Fruit fly (Drosophila melanogaster) whole organism, pupa: ENCODE data around the gene CG31008.

ENCODE experiments used
- CG10348 ChIP-seq: fragments of 200-800 bp; sonication (Bioruptor generic); IDR thresholded peaks from 2 replicates; pipeline ENCODE4 v1.3.6; 2022; ENCODE audit warnings: missing biosample characterization, missing genetic modification characterization
- CG12605 ChIP-seq: fragments of 200-800 bp; sonication (Bioruptor generic); IDR thresholded peaks from 2 replicates; pipeline ENCODE4 v1.3.6; 2022; ENCODE audit warnings: missing biosample characterization, missing genetic modification characterization
- CG13204 ChIP-seq: fragments of 200-800 bp; sonication (Bioruptor generic); optimal IDR thresholded peaks from 2 replicates; lab custom pipeline; 2018; ENCODE audit warnings: missing biosample characterization, mild to moderate bottlenecking, missing genetic modification characterization, moderate library complexity
- CG14655 ChIP-seq: fragments of 200-800 bp; sonication (Bioruptor generic); optimal IDR thresholded peaks from 3 replicates; lab custom pipeline; 2017; ENCODE audit warnings: mild to moderate bottlenecking, missing biosample characterization, missing genetic modification reagents, missing genetic modification characterization
- CG15710 ChIP-seq: fragments of 200-800 bp; sonication (Bioruptor generic); optimal IDR thresholded peaks from 2 replicates; lab custom pipeline; 2018; ENCODE audit warnings: missing biosample characterization, mild to moderate bottlenecking, missing genetic modification characterization, moderate library complexity
- CG17806 ChIP-seq: fragments of 200-800 bp; sonication (Bioruptor generic); optimal IDR thresholded peaks from 2 replicates; lab custom pipeline; 2018; ENCODE audit warnings: missing biosample characterization, mild to moderate bottlenecking, missing genetic modification characterization, moderate library complexity
- CG32121 ChIP-seq: fragments of 200-800 bp; sonication (Bioruptor generic); IDR thresholded peaks from 2 replicates; pipeline ENCODE4 v1.3.6; 2022; ENCODE audit warnings: missing biosample characterization, missing genetic modification characterization
- CG34367 ChIP-seq: fragments of 200-800 bp; sonication (Bioruptor generic); optimal IDR thresholded peaks from 2 replicates; lab custom pipeline; 2018; ENCODE audit warnings: missing biosample characterization, mild to moderate bottlenecking, missing genetic modification characterization
- CG4496 ChIP-seq: fragments of 200-800 bp; sonication (Bioruptor generic); IDR thresholded peaks from 3 replicates; pipeline ENCODE4 v1.3.6; 2022; ENCODE audit warnings: missing biosample characterization, missing genetic modification characterization
- CG8301 ChIP-seq: fragments of 200-800 bp; sonication (Bioruptor generic); optimal IDR thresholded peaks from 2 replicates; lab custom pipeline; 2018; ENCODE audit warnings: missing biosample characterization, mild to moderate bottlenecking, missing genetic modification characterization
- CG9948 ChIP-seq: fragments of 200-800 bp; sonication (Bioruptor generic); optimal IDR thresholded peaks from 2 replicates; lab custom pipeline; 2018; ENCODE audit warnings: missing biosample characterization, mild to moderate bottlenecking, missing genetic modification characterization, moderate library complexity
- D1 ChIP-seq: fragments of 200-800 bp; sonication (Bioruptor generic); optimal IDR thresholded peaks from 2 replicates; lab custom pipeline; 2018; ENCODE audit warnings: missing biosample characterization, mild to moderate bottlenecking, missing genetic modification characterization, moderate library complexity
- EcR ChIP-seq: fragments of 200-800 bp; sonication (Bioruptor generic); optimal IDR thresholded peaks from 3 replicates; lab custom pipeline; 2019; ENCODE audit warnings: missing biosample characterization, missing genetic modification characterization, mild to moderate bottlenecking, moderate library complexity, missing genetic modification reagents
- Ets98B ChIP-seq: fragments of 200-800 bp; sonication (Bioruptor generic); IDR thresholded peaks from 2 replicates; pipeline ENCODE4 v1.3.6; 2022; ENCODE audit warnings: missing biosample characterization, missing genetic modification characterization
- Pif1A ChIP-seq: fragments of 200-800 bp; sonication (Bioruptor generic); optimal IDR thresholded peaks from 3 replicates; lab custom pipeline; 2016; ENCODE audit warnings: missing biosample characterization, missing genetic modification characterization
- Pif1B ChIP-seq: fragments of 200-800 bp; sonication (Bioruptor generic); optimal IDR thresholded peaks from 3 replicates; lab custom pipeline; 2016; ENCODE audit warnings: missing biosample characterization, missing genetic modification characterization
- Snoo ChIP-seq: fragments of 200-800 bp; sonication (Bioruptor generic); optimal IDR thresholded peaks from 3 replicates; lab custom pipeline; 2017; ENCODE audit warnings: missing biosample characterization, mild to moderate bottlenecking, missing genetic modification characterization, inconsistent platforms
- fd96Ca ChIP-seq: fragments of 200-800 bp; sonication (Bioruptor generic); IDR thresholded peaks from 3 replicates; pipeline ENCODE4 v1.3.6; 2022; ENCODE audit warnings: missing biosample characterization, missing genetic modification characterization
- gl ChIP-seq: fragments of 200-800 bp; sonication (Bioruptor generic); optimal IDR thresholded peaks from 2 replicates; lab custom pipeline; 2018; ENCODE audit warnings: missing biosample characterization, mild to moderate bottlenecking, missing genetic modification characterization
- rn ChIP-seq: fragments of 200-800 bp; sonication (Bioruptor generic); IDR thresholded peaks from 2 replicates; pipeline ENCODE4 v1.3.6; 2022; ENCODE audit warnings: missing biosample characterization, missing genetic modification characterization

The CG31008 gene

dm6 chr3R:30989948-30990347, at the start of gene CG31008:
CG31008 (minus strand) TSS chr3R:30990006.
- no peak for TF ChIP-seq CG15710 (tag; lab: Kevin White, UChicago)

- TF ChIP-seq CG4496: no peak
- TF ChIP-seq fd96Ca (GFP tag; lab: Robert Waterston, UW): 0 out of 3 replicates have a peak, but pooled peaks have one; percentile 18
Measured at dm6 chr3R:31038473-31039424, 48.9 kb upstream of the CG31008 start, which contains the start of gene CanA1. CanA1 (plus strand) TSS chr3R:31039374.

dm6 chr3R:31035046-31035445, 45.2 kb upstream of the CG31008 start, which contains the start of gene CG33773:
CG33773 (plus strand) TSS chr3R:31035346.
- TF ChIP-seq CG13204 (no peak), CG34367 (tag; lab: Kevin White, UChicago) (no peak), CG9948 (tag; lab: Kevin White, UChicago) (no peak), Ets98B (GFP tag; lab: Robert Waterston, UW) (no peak), CG32121 (GFP tag; lab: Robert Waterston, UW) (no peak), CG12605 (GFP tag; lab: Robert Waterston, UW) (no peak), CG14655 (GFP tag; lab: Kevin White, UChicago) (no peak), Pif1A (GFP tag; lab: Kevin White, UChicago) (no peak), fd96Ca (GFP tag; lab: Robert Waterston, UW) (no peak), CG4496 (no peak), Pif1B (GFP tag; lab: Kevin White, UChicago) (no peak), EcR (GFP tag; lab: Kevin White, UChicago) (no peak), CG17806 (no peak), CG8301 (no peak), CG10348 (GFP tag; lab: Robert Waterston, UW) (no peak)
- TF ChIP-seq, all 21 proteins: peak for 0

dm6 chr3R:31020762-31021161, 31.0 kb upstream of the CG31008 start:
- TF ChIP-seq gl (tag; lab: Kevin White, UChicago) (no peak), CG12605 (GFP tag; lab: Robert Waterston, UW) (no peak), Pif1B (GFP tag; lab: Kevin White, UChicago) (no peak), rn (GFP tag; lab: Robert Waterston, UW) (no peak), CG4496 (no peak), CG10348 (GFP tag; lab: Robert Waterston, UW) (no peak), CG15710 (tag; lab: Kevin White, UChicago) (no peak), EcR (GFP tag; lab: Kevin White, UChicago) (no peak), CG8301 (no peak), CG34367 (tag; lab: Kevin White, UChicago) (no peak), CG14655 (GFP tag; lab: Kevin White, UChicago) (no peak), Pif1A (GFP tag; lab: Kevin White, UChicago) (no peak), Ets98B (GFP tag; lab: Robert Waterston, UW) (no peak)

dm6 chr3R:31019662-31020061, 29.9 kb upstream of the CG31008 start:
- TF ChIP-seq CG34367 (tag; lab: Kevin White, UChicago) (no peak), EcR (GFP tag; lab: Kevin White, UChicago) (no peak), CG15710 (tag; lab: Kevin White, UChicago) (no peak), Pif1B (GFP tag; lab: Kevin White, UChicago) (no peak), CG32121 (GFP tag; lab: Robert Waterston, UW) (no peak), CG13204 (no peak), CG10348 (GFP tag; lab: Robert Waterston, UW) (no peak), D1 (no peak), CG17806 (no peak), Pif1A (GFP tag; lab: Kevin White, UChicago) (no peak), CG8301 (no peak), rn (GFP tag; lab: Robert Waterston, UW) (no peak), CG14655 (GFP tag; lab: Kevin White, UChicago) (no peak), CG9948 (tag; lab: Kevin White, UChicago) (no peak)

dm6 chr3R:31016715-31017114, 26.9 kb upstream of the CG31008 start, which contains the start of gene 5-HT7:
5-HT7 (minus strand) TSS chr3R:31016875.
- TF ChIP-seq CG14655 (GFP tag; lab: Kevin White, UChicago) (no peak), D1 (no peak), CG4496 (no peak), CG8301 (no peak), CG13204 (peak; percentile 63)

- TF ChIP-seq CG4496 (no peak), Ets98B (GFP tag; lab: Robert Waterston, UW) (no peak), CG34367 (tag; lab: Kevin White, UChicago) (no peak), CG9948 (tag; lab: Kevin White, UChicago) (no peak), CG14655 (GFP tag; lab: Kevin White, UChicago) (no peak), CG10348 (GFP tag; lab: Robert Waterston, UW) (no peak), CG12605 (GFP tag; lab: Robert Waterston, UW) (no peak), Snoo (no peak), CG8301 (no peak), fd96Ca (GFP tag; lab: Robert Waterston, UW) (no peak), CG15710 (tag; lab: Kevin White, UChicago) (no peak), CG32121 (GFP tag; lab: Robert Waterston, UW) (no peak), D1 (no peak), gl (tag; lab: Kevin White, UChicago) (no peak)
- TF ChIP-seq, all 21 proteins: peak for 0
Measured at dm6 chr3R:31010086-31010485, 20.3 kb upstream of the CG31008 start.
